Worm (Caenorhabditis elegans): ENCODE data around the gene Y116A8C.463.

Gene Y116A8C.463

DNA sequence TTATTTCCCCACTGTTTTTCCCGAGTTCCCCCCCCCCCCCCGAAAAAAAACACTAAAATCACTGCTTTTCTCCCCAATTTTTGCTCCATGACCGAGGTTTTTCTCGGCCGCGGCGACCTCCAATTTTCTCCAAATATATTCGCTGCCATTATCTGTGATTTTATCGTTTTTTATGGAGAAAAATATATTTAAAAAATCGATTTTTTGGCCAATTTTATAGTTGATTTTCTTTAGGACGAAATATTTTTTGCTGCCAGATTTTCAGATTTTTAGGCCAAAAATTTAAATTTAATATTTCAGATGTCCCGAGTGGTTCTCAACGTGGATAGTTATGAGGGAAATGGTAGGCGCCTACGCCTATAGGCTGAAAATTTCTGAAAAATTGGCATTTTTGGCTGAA, 30.2 kb downstream of the Y116A8C.463 start, which contains the start of gene rad-54.B:
TSS of gene rad-54.B (plus strand) at position 301 of the 400 bp plus-strand sequence.
- no peak for TF ChIP-seq nhr-43 (tag; optimal IDR thresholded peaks at IDR 0.05; ENCODE audit: poor library complexity, severe bottlenecking)
- no peak for TF ChIP-seq elt-1 (tag; optimal IDR thresholded peaks at IDR 0.05)
- TF ChIP-seq ceh-28 (tag; optimal IDR thresholded peaks at IDR 0.05), result no peak
- no peak for TF ChIP-seq nhr-77 (tag; optimal IDR thresholded peaks at IDR 0.05)
- TF ChIP-seq ceh-9 (tag; optimal IDR thresholded peaks at IDR 0.05), result no peak
- TF ChIP-seq pqm-1 (tag; optimal IDR thresholded peaks at IDR 0.05), result no peak
- no peak for TF ChIP-seq hmg-11 (tag; optimal IDR thresholded peaks at IDR 0.05)
- no peak for TF ChIP-seq nhr-237 (tag; optimal IDR thresholded peaks at IDR 0.05)
- TF ChIP-seq nhr-12 (tag; optimal IDR thresholded peaks at IDR 0.05), result no peak
- no peak for TF ChIP-seq aly-2 (tag; optimal IDR thresholded peaks at IDR 0.05)
- TF ChIP-seq eor-1 (tag; optimal IDR thresholded peaks at IDR 0.05), result no peak
- TF ChIP-seq fkh-2 (tag; optimal IDR thresholded peaks at IDR 0.05), result no peak
- TF ChIP-seq fkh-10 (GFP tag; optimal IDR thresholded peaks at IDR 0.05), result no peak
- TF ChIP-seq lin-15B (tag; optimal IDR thresholded peaks at IDR 0.05), result no peak
- TF ChIP-seq ama-1 (optimal IDR thresholded peaks at IDR 0.05), result no peak
- TF ChIP-seq lin-39 (tag; optimal IDR thresholded peaks at IDR 0.05), result no peak
- no peak for TF ChIP-seq zag-1 (tag; optimal IDR thresholded peaks at IDR 0.05)
- TF ChIP-seq elt-2 (tag; optimal IDR thresholded peaks at IDR 0.05), result no peak
- no peak for TF ChIP-seq tbx-2 (tag; optimal IDR thresholded peaks at IDR 0.05)
- TF ChIP-seq daf-12 (tag; optimal IDR thresholded peaks at IDR 0.05), result no peak

DNA sequence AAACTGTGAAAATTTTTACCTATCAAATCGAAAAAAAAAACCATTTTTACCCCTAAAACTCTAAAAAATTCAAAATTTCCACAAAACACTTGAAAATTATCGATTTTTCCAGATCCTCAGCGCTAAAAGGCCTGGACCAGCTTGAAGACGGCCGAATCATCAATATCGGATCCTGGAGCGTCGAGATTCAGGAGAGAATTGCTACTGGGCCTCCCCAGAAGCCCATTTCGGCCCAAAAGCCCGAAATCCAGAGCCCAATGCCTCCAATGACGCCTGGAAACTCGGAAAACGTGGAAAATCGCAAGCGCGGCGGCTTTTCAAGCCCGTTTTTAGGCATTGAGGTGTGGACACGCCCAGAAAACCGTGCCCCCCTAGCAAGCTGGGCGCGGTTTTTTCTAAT, 32.9 kb downstream of the Y116A8C.463 start:
- TF ChIP-seq tbx-2 (tag; optimal IDR thresholded peaks at IDR 0.05), result no peak
- TF ChIP-seq lsy-12 (tag; optimal IDR thresholded peaks at IDR 0.05), result no peak
- no peak for TF ChIP-seq ztf-4 (tag; optimal IDR thresholded peaks at IDR 0.05)
- TF ChIP-seq hmg-11 (tag; optimal IDR thresholded peaks at IDR 0.05), result no peak
- TF ChIP-seq zag-1 (tag; optimal IDR thresholded peaks at IDR 0.05), result no peak
- no peak for TF ChIP-seq elt-3 (tag; optimal IDR thresholded peaks at IDR 0.05)
- TF ChIP-seq pqm-1 (tag; optimal IDR thresholded peaks at IDR 0.05), result no peak
- TF ChIP-seq ZK546.5 (tag; optimal IDR thresholded peaks at IDR 0.05), result no peak

DNA sequence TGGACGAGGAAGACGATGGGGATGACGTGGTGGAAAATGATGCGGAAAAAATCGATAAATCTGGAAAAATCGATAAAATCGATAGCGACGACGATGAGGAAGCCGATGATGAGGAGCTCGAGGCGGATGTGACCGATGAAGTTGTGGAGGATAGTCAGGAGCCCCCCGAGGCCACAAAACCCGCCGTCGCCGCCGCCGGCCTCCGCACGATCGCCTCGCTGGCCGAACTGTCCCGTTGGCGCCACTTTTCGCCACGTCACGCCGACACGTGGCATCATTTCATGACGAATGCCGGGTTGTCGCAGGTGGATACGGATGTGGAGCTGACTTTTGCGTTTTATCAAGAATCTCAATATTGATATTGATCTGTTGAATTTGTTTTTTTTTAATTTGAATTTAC, 42.9 kb downstream of the Y116A8C.463 start:
- TF ChIP-seq snpc-4 (tag; optimal IDR thresholded peaks at IDR 0.05) (no peak), ceh-28 (tag; optimal IDR thresholded peaks at IDR 0.05) (peak; percentile 25), nhr-76 (tag; optimal IDR thresholded peaks at IDR 0.05) (no peak), fkh-10 (GFP tag; optimal IDR thresholded peaks at IDR 0.05) (no peak), nhr-77 (tag; optimal IDR thresholded peaks at IDR 0.05) (no peak)
